Fruit fly (Drosophila melanogaster) whole organism, embryonic: ENCODE data around the gene Datp.

Experiments
- Atf3 ChIP-seq: fragments of 200-800 bp; sonication (Bioruptor generic); optimal IDR thresholded peaks from 3 replicates; lab custom pipeline; 2016; ENCODE audit warnings: missing biosample characterization, missing genetic modification characterization
- CG11247 ChIP-seq: fragments of 200-800 bp; sonication (Bioruptor generic); IDR thresholded peaks from 2 replicates; pipeline ENCODE4 v1.3.6; 2022; ENCODE audit warnings: missing biosample characterization, missing genetic modification characterization
- CG12942 ChIP-seq: fragments of 200-800 bp; sonication (Bioruptor generic); optimal IDR thresholded peaks from 3 replicates; lab custom pipeline; 2016; ENCODE audit warnings: missing biosample characterization, missing genetic modification characterization
- CG13624 ChIP-seq: fragments of 200-800 bp; sonication (Bioruptor generic); optimal IDR thresholded peaks from 2 replicates; lab custom pipeline; 2016; ENCODE audit warnings: missing biosample characterization, missing genetic modification characterization
- CG14667 ChIP-seq: fragments of 200-800 bp; sonication (Bioruptor generic); IDR thresholded peaks from 2 replicates; pipeline ENCODE4 v1.3.6; 2022; ENCODE audit warnings: missing biosample characterization, missing genetic modification characterization
- CG16863 ChIP-seq: fragments of 200-800 bp; sonication (Bioruptor generic); optimal IDR thresholded peaks from 3 replicates; lab custom pipeline; 2016; ENCODE audit warnings: missing biosample characterization, missing genetic modification characterization
- CG2116 ChIP-seq: fragments of 200-800 bp; sonication (Bioruptor generic); optimal IDR thresholded peaks from 3 replicates; lab custom pipeline; 2018; ENCODE audit warnings: missing biosample characterization, mild to moderate bottlenecking, missing genetic modification characterization
- CG2678 ChIP-seq: fragments of 200-800 bp; sonication (Bioruptor generic); optimal IDR thresholded peaks from 3 replicates; lab custom pipeline; 2019; ENCODE audit warnings: missing biosample characterization, mild to moderate bottlenecking, missing genetic modification characterization, moderate library complexity
- CG2889 ChIP-seq: fragments of 200-800 bp; sonication (Bioruptor generic); IDR thresholded peaks from 3 replicates; pipeline ENCODE4 v1.3.6; 2022; ENCODE audit warnings: missing biosample characterization, missing genetic modification characterization
- CG31224 ChIP-seq: fragments of 200-800 bp; sonication (Bioruptor generic); IDR thresholded peaks from 2 replicates; pipeline ENCODE4 v1.3.6; 2022; ENCODE audit warnings: missing biosample characterization, missing genetic modification characterization
- CG3995 ChIP-seq: fragments of 200-800 bp; sonication (Bioruptor generic); optimal IDR thresholded peaks from 3 replicates; lab custom pipeline; 2016; ENCODE audit warnings: missing biosample characterization, missing genetic modification characterization
- CG6272 ChIP-seq: fragments of 200-800 bp; sonication (Bioruptor generic); IDR thresholded peaks from 2 replicates; pipeline ENCODE4 v1.3.6; 2022; ENCODE audit warnings: missing biosample characterization, missing genetic modification characterization
- CG6654 ChIP-seq: fragments of 200-800 bp; sonication (Bioruptor generic); optimal IDR thresholded peaks from 2 replicates; lab custom pipeline; 2017; ENCODE audit warnings: missing biosample characterization, mild to moderate bottlenecking, missing genetic modification characterization
- CG6791 ChIP-seq: fragments of 200-800 bp; sonication (Bioruptor generic); IDR thresholded peaks from 3 replicates; pipeline ENCODE4 v1.3.6; 2022; ENCODE audit warnings: missing biosample characterization, missing genetic modification characterization; ENCODE audit not compliant: partially characterized antibody
- CG7786 ChIP-seq: fragments of 200-800 bp; sonication (Bioruptor generic); optimal IDR thresholded peaks from 2 replicates; lab custom pipeline; 2016; ENCODE audit warnings: missing biosample characterization, missing genetic modification characterization
- CG8359 ChIP-seq: fragments of 200-800 bp; sonication (Bioruptor generic); optimal IDR thresholded peaks from 2 replicates; lab custom pipeline; 2017; ENCODE audit warnings: missing biosample characterization, mild to moderate bottlenecking, missing genetic modification characterization, borderline replicate concordance
- D ChIP-seq, 2 experiments: fragments of 200-800 bp in 1 of 2; fragments of >200 bp in 1 of 2; sonication (Bioruptor generic) in 1 of 2; optimal IDR thresholded peaks; 2 replicates in 1 of 2; 3 replicates in 1 of 2; lab custom pipeline; 2017; ENCODE audit warnings: mild to moderate bottlenecking in 1 of 2, missing biosample characterization in 1 of 2, missing genetic modification characterization in 1 of 2, missing genetic modification reagents in 1 of 2
- E2f1 ChIP-seq: fragments of 200-800 bp; sonication (Bioruptor generic); IDR thresholded peaks from 2 replicates; pipeline ENCODE4 v1.3.6; 2022; ENCODE audit warnings: missing biosample characterization, missing genetic modification characterization
- Fer3 ChIP-seq: fragments of 200-800 bp; sonication (Bioruptor generic); optimal IDR thresholded peaks from 2 replicates; lab custom pipeline; 2018; ENCODE audit warnings: missing biosample characterization, mild to moderate bottlenecking, missing genetic modification characterization, moderate library complexity
- Gsc ChIP-seq: fragments of 200-800 bp; sonication (Bioruptor generic); IDR thresholded peaks from 2 replicates; pipeline ENCODE4 v1.3.6; 2022; ENCODE audit warnings: missing biosample characterization, missing genetic modification characterization
- HHEX ChIP-seq: fragments of 200-800 bp; sonication (Bioruptor generic); optimal IDR thresholded peaks from 3 replicates; lab custom pipeline; 2017; ENCODE audit warnings: missing biosample characterization, mild to moderate bottlenecking, missing genetic modification characterization, missing genetic modification reagents
- Hey ChIP-seq: fragments of 200-800 bp; sonication (Bioruptor generic); optimal IDR thresholded peaks from 3 replicates; lab custom pipeline; 2018; ENCODE audit warnings: missing biosample characterization, mild to moderate bottlenecking, missing genetic modification characterization
- Hr78 ChIP-seq, 2 experiments: fragments of 200-800 bp in 1 of 2; fragments of >200 bp in 1 of 2; sonication (Bioruptor generic) in 1 of 2; optimal IDR thresholded peaks; 2 replicates each; lab custom pipeline; 2017 to 2019; ENCODE audit warnings: missing biosample characterization in 2 of 2, missing genetic modification characterization in 2 of 2, mild to moderate bottlenecking in 1 of 2, moderate library complexity in 1 of 2
- Lim3 ChIP-seq: fragments of 200-800 bp; sonication (Bioruptor generic); IDR thresholded peaks from 2 replicates; pipeline ENCODE4 v1.3.6; 2022; ENCODE audit warnings: missing biosample characterization, missing genetic modification characterization
- Neu2 ChIP-seq: fragments of 200-800 bp; sonication (Bioruptor generic); optimal IDR thresholded peaks from 3 replicates; lab custom pipeline; 2016; ENCODE audit warnings: missing biosample characterization, missing genetic modification characterization, borderline replicate concordance
- Poxn ChIP-seq: fragments of 200-800 bp; sonication (Bioruptor generic); IDR thresholded peaks from 2 replicates; pipeline ENCODE4 v1.3.6; 2022; ENCODE audit warnings: missing biosample characterization, missing genetic modification characterization
- Rfx ChIP-seq: fragments of 200-800 bp; sonication (Bioruptor generic); IDR thresholded peaks from 2 replicates; pipeline ENCODE4 v1.3.6; 2022; ENCODE audit warnings: missing biosample characterization, missing genetic modification characterization
- ab ChIP-seq: fragments of 200-800 bp; sonication (Bioruptor generic); optimal IDR thresholded peaks from 2 replicates; lab custom pipeline; 2016; ENCODE audit warnings: missing biosample characterization, missing genetic modification characterization
- bigmax ChIP-seq: fragments of 200-800 bp; sonication (Bioruptor generic); optimal IDR thresholded peaks from 2 replicates; lab custom pipeline; 2018; ENCODE audit warnings: missing biosample characterization, mild to moderate bottlenecking, missing genetic modification characterization
- btn ChIP-seq: fragments of 200-800 bp; sonication (Bioruptor generic); optimal IDR thresholded peaks from 2 replicates; lab custom pipeline; 2016; ENCODE audit warnings: missing biosample characterization, missing genetic modification characterization
- croc ChIP-seq: fragments of 200-800 bp; sonication (Bioruptor generic); conservative IDR thresholded peaks from 3 replicates; pipeline ENCODE4 v1.3.6; 2022; ENCODE audit warnings: missing biosample characterization, missing genetic modification characterization
- dmrt11E ChIP-seq: fragments of 200-800 bp; sonication (Bioruptor generic); optimal IDR thresholded peaks from 3 replicates; lab custom pipeline; 2018; ENCODE audit warnings: missing biosample characterization, mild to moderate bottlenecking, missing genetic modification characterization, moderate library complexity
- esg ChIP-seq: fragments of 200-800 bp; sonication (Bioruptor generic); conservative IDR thresholded peaks from 2 replicates; pipeline ENCODE4 v1.3.6; 2022; ENCODE audit warnings: missing biosample characterization, missing genetic modification characterization
- ewg ChIP-seq: fragments of 200-800 bp; sonication (Bioruptor generic); optimal IDR thresholded peaks from 3 replicates; lab custom pipeline; 2017; ENCODE audit warnings: mild to moderate bottlenecking, missing biosample characterization, missing genetic modification reagents, missing genetic modification characterization
- exex ChIP-seq: fragments of 200-800 bp; sonication (Bioruptor generic); optimal IDR thresholded peaks from 4 replicates; lab custom pipeline; 2018; ENCODE audit warnings: missing biosample characterization, mild to moderate bottlenecking, missing genetic modification characterization, moderate library complexity
- gce ChIP-seq: fragments of 200-800 bp; sonication (Bioruptor generic); IDR thresholded peaks from 3 replicates; pipeline ENCODE4 v1.3.6; 2022; ENCODE audit warnings: missing biosample characterization, missing genetic modification characterization
- jigr1 ChIP-seq: fragments of 200-800 bp; sonication (Bioruptor generic); IDR thresholded peaks from 3 replicates; pipeline ENCODE4 v1.3.6; 2022; ENCODE audit warnings: missing biosample characterization, missing genetic modification characterization
- jumu ChIP-seq: fragments of 200-800 bp; sonication (Bioruptor generic); optimal IDR thresholded peaks from 3 replicates; lab custom pipeline; 2016; ENCODE audit warnings: missing biosample characterization, missing genetic modification characterization
- lbe ChIP-seq: fragments of 200-800 bp; sonication (Bioruptor generic); optimal IDR thresholded peaks from 2 replicates; lab custom pipeline; 2016; ENCODE audit warnings: missing biosample characterization, mild to moderate bottlenecking, missing genetic modification characterization
- lmd ChIP-seq: fragments of 200-800 bp; sonication (Bioruptor generic); IDR thresholded peaks from 2 replicates; pipeline ENCODE4 v1.3.6; 2022; ENCODE audit warnings: missing biosample characterization, missing genetic modification characterization
- nmo ChIP-seq: fragments of 200-800 bp; sonication (Bioruptor generic); optimal IDR thresholded peaks from 2 replicates; lab custom pipeline; 2018; ENCODE audit warnings: missing biosample characterization, mild to moderate bottlenecking, missing genetic modification characterization, moderate library complexity
- row ChIP-seq: fragments of 200-800 bp; sonication (Bioruptor generic); IDR thresholded peaks from 3 replicates; pipeline ENCODE4 v1.3.6; 2022; ENCODE audit warnings: missing biosample characterization, missing genetic modification characterization
- sd ChIP-seq: fragments of 200-800 bp; sonication (Bioruptor generic); optimal IDR thresholded peaks from 3 replicates; lab custom pipeline; 2018; ENCODE audit warnings: missing biosample characterization, mild to moderate bottlenecking, missing genetic modification characterization, moderate library complexity
- so ChIP-seq: fragments of 200-800 bp; sonication (Bioruptor generic); IDR thresholded peaks from 3 replicates; pipeline ENCODE4 v1.3.6; 2022; ENCODE audit warnings: missing biosample characterization, missing genetic modification characterization
- sr ChIP-seq: fragments of 200-800 bp; sonication (Bioruptor generic); IDR thresholded peaks from 3 replicates; pipeline ENCODE4 v1.3.6; 2022; ENCODE audit warnings: missing biosample characterization, missing genetic modification characterization
- tin ChIP-seq: fragments of 200-800 bp; sonication (Bioruptor generic); optimal IDR thresholded peaks from 3 replicates; lab custom pipeline; 2016; ENCODE audit warnings: missing biosample characterization, missing genetic modification characterization
- tna ChIP-seq: fragments of 200-800 bp; sonication (Bioruptor generic); IDR thresholded peaks from 2 replicates; pipeline ENCODE4 v1.3.6; 2022; ENCODE audit warnings: missing biosample characterization, missing genetic modification characterization; ENCODE audit not compliant: partially characterized antibody
- zfh1 ChIP-seq: fragments of 200-800 bp; sonication (Bioruptor generic); IDR thresholded peaks from 3 replicates; pipeline ENCODE4 v1.3.6; 2022; ENCODE audit warnings: missing biosample characterization, missing genetic modification characterization

Datp gene

DNA sequence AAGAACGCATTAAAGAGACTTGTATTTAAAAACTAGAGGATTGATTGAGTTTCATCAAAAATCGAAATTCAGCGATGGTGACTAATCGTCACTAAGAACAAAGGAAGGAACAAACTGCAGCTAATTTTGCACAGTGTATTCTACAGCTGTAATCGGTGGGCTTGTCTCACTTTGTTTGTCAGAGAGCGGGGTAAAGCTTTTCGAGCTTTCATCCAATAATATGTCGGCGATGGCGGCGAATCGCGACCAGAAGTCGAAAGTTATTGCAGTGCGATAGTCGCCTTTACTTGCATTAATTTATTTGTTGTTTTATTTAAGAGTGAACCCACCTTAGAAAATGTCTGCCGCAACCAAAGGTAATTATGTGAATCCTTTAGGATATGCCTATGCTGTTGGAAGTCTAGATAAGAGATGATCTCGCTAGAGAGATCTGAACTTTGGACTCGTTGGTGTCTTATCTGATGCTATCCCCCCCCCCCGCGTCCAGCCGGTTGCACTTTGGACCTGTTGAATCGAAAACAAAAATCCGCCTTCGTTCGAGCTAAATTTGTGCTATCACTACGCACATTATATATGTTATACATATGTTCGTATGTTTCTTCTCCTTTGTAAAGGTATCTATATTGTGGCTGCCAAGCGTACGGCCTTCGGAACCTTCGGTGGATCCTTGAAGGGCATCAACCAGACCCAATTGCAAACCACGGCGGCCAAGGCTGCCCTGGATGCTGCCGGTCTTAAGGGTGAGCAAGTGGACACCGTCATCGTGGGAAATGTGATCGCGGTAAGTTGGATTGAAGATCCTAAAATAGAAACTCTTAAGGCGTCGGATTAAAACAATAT lies 23.4 kb downstream of the Datp start, which contains the start of gene yip2 (continued):
- peak; percentile 14 for TF ChIP-seq CG3995 (GFP tag; lab: Kevin White, UChicago)
- peak; percentile 40; the same call in 1 of the 2 replicates for TF ChIP-seq lmd (GFP tag; lab: Robert Waterston, UW)
- TF ChIP-seq tin = peak; percentile 36
- no peak for TF ChIP-seq CG6272 (GFP tag; lab: Robert Waterston, UW)
- peak; percentile 58 for TF ChIP-seq CG16863
- no peak for TF ChIP-seq bigmax (GFP tag; lab: Kevin White, UChicago)
- peak; percentile 56 for TF ChIP-seq jumu (GFP tag; lab: Kevin White, UChicago)
- peak; percentile 68 for TF ChIP-seq CG2678
- TF ChIP-seq Fer3 (tag; lab: Kevin White, UChicago) = peak; percentile 58
- no peak for TF ChIP-seq Poxn (GFP tag; lab: Robert Waterston, UW)
- TF ChIP-seq ewg (GFP tag; lab: Kevin White, UChicago) = no peak
- no peak for TF ChIP-seq ab
- peak; percentile 53 for TF ChIP-seq CG7786 (GFP tag; lab: Kevin White, UChicago)
- TF ChIP-seq CG8359 (GFP tag; lab: Kevin White, UChicago) = no peak
- no peak for TF ChIP-seq CG6791 (GFP tag; lab: Robert Waterston, UW)
- TF ChIP-seq dmrt11E (tag; lab: Kevin White, UChicago) = no peak
- peak; percentile 80; the same call in 2 of the 3 replicates for TF ChIP-seq so
- TF ChIP-seq sr (GFP tag; lab: Robert Waterston, UW) = no peak
- no peak for TF ChIP-seq btn (GFP tag; lab: Kevin White, UChicago)
- TF ChIP-seq tna (GFP tag; lab: Robert Waterston, UW) = no peak
- peak; percentile 75 for TF ChIP-seq lbe (GFP tag; lab: Kevin White, UChicago)
- peak; percentile 81 for TF ChIP-seq Rfx
- peak; percentile 84 for TF ChIP-seq row (GFP tag; lab: Robert Waterston, UW)
- no peak for TF ChIP-seq esg (GFP tag; lab: Robert Waterston, UW)
- no peak for TF ChIP-seq jigr1 (GFP tag; lab: Robert Waterston, UW)
- TF ChIP-seq CG2889 (GFP tag; lab: Robert Waterston, UW) = 0 out of 3 replicates have a peak, but pooled peaks have one; percentile 25
- TF ChIP-seq D (optimal IDR thresholded peaks at IDR 0.05; lab: Kevin White, UChicago) = no peak
- no peak for TF ChIP-seq D (GFP tag; optimal IDR thresholded peaks at IDR 0.05; lab: Kevin White, UChicago)
- TF ChIP-seq exex (tag; lab: Kevin White, UChicago) = peak; percentile 57
- TF ChIP-seq CG6654 = no peak
- TF ChIP-seq Gsc (GFP tag; lab: Robert Waterston, UW) = no peak
- peak; percentile 64; the same call in 1 of the 3 replicates for TF ChIP-seq gce (GFP tag; lab: Robert Waterston, UW)
- peak; percentile 34 for TF ChIP-seq CG12942
- TF ChIP-seq HHEX (GFP tag; lab: Kevin White, UChicago) = peak; percentile 43
- TF ChIP-seq Lim3 (GFP tag; lab: Robert Waterston, UW) = no peak
- TF ChIP-seq CG31224 (GFP tag; lab: Robert Waterston, UW) = no peak; the same call in none of the 2 replicates
- TF ChIP-seq CG13624 (GFP tag; lab: Kevin White, UChicago) = peak; percentile 37
- TF ChIP-seq croc = no peak
- no peak for TF ChIP-seq Hey (tag; lab: Kevin White, UChicago)
- peak; percentile 17; the same call in 1 of the 2 replicates for TF ChIP-seq E2f1
- peak; percentile 22 for TF ChIP-seq nmo
- no peak for TF ChIP-seq Neu2 (GFP tag; lab: Kevin White, UChicago)
- peak in 1 of 2 experiments; percentile 33 for TF ChIP-seq Hr78 (GFP tag; optimal IDR thresholded peaks at IDR 0.05; lab: Kevin White, UChicago)
- TF ChIP-seq CG11247 = peak; percentile 40
- peak; percentile 45 for TF ChIP-seq Atf3 (GFP tag; lab: Kevin White, UChicago)
- peak; percentile 72 for TF ChIP-seq zfh1 (GFP tag; lab: Robert Waterston, UW)
- peak; percentile 21 for TF ChIP-seq CG2116 (GFP tag; lab: Kevin White, UChicago)
- no peak for TF ChIP-seq sd (tag; lab: Kevin White, UChicago)
- TF ChIP-seq CG14667 (GFP tag; lab: Robert Waterston, UW) = no peak
